Worm (Caenorhabditis elegans) whole organism, L3 larva: Measurements from ENCODE around the gene ced-3.

ENCODE experiments used
- ama-1 ChIP-seq: fragments of 150-350 bp; optimal IDR thresholded peaks from 2 replicates; lab custom pipeline; 2018
- ceh-82 ChIP-seq: fragments of 150-350 bp; optimal IDR thresholded peaks from 2 replicates; lab custom pipeline; 2014; ENCODE audit warnings: missing biosample characterization, missing genetic modification characterization
- daf-12 ChIP-seq: fragments of 150-350 bp; optimal IDR thresholded peaks from 2 replicates; lab custom pipeline; 2014; ENCODE audit warnings: missing biosample characterization, missing genetic modification reagents, missing genetic modification characterization
- egl-27 ChIP-seq: sonication (generic microtip); optimal IDR thresholded peaks from 4 replicates; lab custom pipeline; 2017; ENCODE audit warnings: missing biosample characterization, missing genetic modification reagents, missing genetic modification characterization
- fos-1 ChIP-seq: fragments of 150-350 bp; optimal IDR thresholded peaks from 2 replicates; lab custom pipeline; 2014; ENCODE audit warnings: missing biosample characterization, missing genetic modification characterization
- mdl-1 ChIP-seq: fragments of 150-350 bp; optimal IDR thresholded peaks from 2 replicates; lab custom pipeline; 2014; ENCODE audit warnings: missing biosample characterization, missing genetic modification characterization
- nhr-12 ChIP-seq: fragments of 150-350 bp; optimal IDR thresholded peaks from 2 replicates; lab custom pipeline; 2014; ENCODE audit warnings: missing biosample characterization, missing genetic modification characterization
- nhr-28 ChIP-seq: fragments of 150-350 bp; optimal IDR thresholded peaks from 2 replicates; lab custom pipeline; 2014; ENCODE audit warnings: missing biosample characterization, missing genetic modification characterization
- nhr-76 ChIP-seq: fragments of 150-350 bp; sonication (generic microtip); optimal IDR thresholded peaks from 5 replicates; lab custom pipeline; 2014; ENCODE audit warnings: missing biosample characterization, missing genetic modification characterization
- nhr-77 ChIP-seq: fragments of 150-350 bp; optimal IDR thresholded peaks from 2 replicates; lab custom pipeline; 2014; ENCODE audit warnings: missing biosample characterization, missing genetic modification characterization
- pqm-1 ChIP-seq: fragments of 150-350 bp; optimal IDR thresholded peaks from 2 replicates; lab custom pipeline; 2017; ENCODE audit warnings: missing biosample characterization, missing genetic modification characterization, inconsistent platforms
- tbx-2 ChIP-seq: sonication (generic microtip); optimal IDR thresholded peaks from 2 replicates; lab custom pipeline; 2016; ENCODE audit warnings: mild to moderate bottlenecking, missing genetic modification characterization, missing compliant biosample characterization
- unc-39 ChIP-seq: sonication (generic microtip); optimal IDR thresholded peaks from 4 replicates; lab custom pipeline; 2017; ENCODE audit warnings: missing biosample characterization, missing genetic modification characterization
- unc-62 ChIP-seq: fragments of 150-350 bp; sonication (generic microtip); optimal IDR thresholded peaks from 4 replicates; lab custom pipeline; 2014; ENCODE audit warnings: missing biosample characterization, missing genetic modification reagents, missing genetic modification characterization

ce11 chrIV:13149276-13149675, 54.7 kb downstream of the ced-3 start, which contains the start of gene nlp-79:
- TF ChIP-seq egl-27 (tag; lab: Kevin White, UChicago) (no peak), ceh-82 (tag; lab: Kevin White, UChicago) (no peak), mdl-1 (tag; lab: Kevin White, UChicago) (no peak), pqm-1 (tag; lab: Kevin White, UChicago) (no peak), unc-62 (GFP tag; lab: Kevin White, UChicago) (no peak), tbx-2 (tag; lab: Kevin White, UChicago) (no peak), unc-39 (no peak), ama-1 (lab: Kevin White, UChicago) (no peak), nhr-28 (tag; lab: Kevin White, UChicago) (no peak), fos-1 (tag; lab: Kevin White, UChicago) (no peak), nhr-76 (tag; lab: Kevin White, UChicago) (no peak), nhr-77 (tag; lab: Kevin White, UChicago) (no peak), nhr-12 (tag; lab: Kevin White, UChicago) (no peak), daf-12 (tag; lab: Kevin White, UChicago) (no peak)
